Worm (Caenorhabditis elegans): ENCODE results near the gene str-112.

DNA sequence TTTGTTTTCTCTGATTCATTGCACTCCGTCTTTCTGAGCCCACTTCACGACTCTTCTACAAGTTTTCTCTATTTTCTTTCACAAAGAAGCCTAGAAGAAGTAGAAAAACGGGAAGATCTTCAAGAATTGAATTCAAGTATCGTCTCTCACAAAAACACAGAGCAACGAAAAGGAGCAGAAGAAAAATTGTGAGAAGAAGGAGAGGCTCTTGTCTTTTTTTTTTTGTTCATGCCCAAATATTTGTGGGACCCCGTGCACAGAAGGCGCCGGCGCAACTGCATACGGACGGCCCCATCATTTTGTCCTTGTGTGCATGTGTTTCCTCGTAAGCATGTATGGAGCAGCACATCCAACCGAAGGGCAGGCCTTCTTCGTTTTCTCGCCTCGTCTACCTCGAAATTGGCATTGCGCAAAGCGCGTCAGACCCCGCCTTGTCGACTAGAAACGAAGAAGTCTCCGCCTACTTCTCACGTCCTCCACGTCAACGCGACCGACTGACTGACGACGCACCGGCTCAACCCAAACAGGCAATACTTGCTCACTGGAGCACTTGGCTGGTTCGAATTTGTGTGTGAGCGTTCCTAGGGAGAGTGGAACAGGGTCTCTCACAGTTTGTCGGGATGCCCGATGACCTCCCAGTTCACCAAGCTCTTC, 31.6 kb downstream of the str-112 start:
- TF ChIP-seq unc-39 (tag; optimal IDR thresholded peaks at IDR 0.05) (no peak), nhr-11 (tag; optimal IDR thresholded peaks at IDR 0.05) (no peak), C34F6.9 (tag; optimal IDR thresholded peaks at IDR 0.05) (no peak), egl-27 (tag; optimal IDR thresholded peaks at IDR 0.05) (no peak), lin-13 (GFP tag; optimal IDR thresholded peaks at IDR 0.05) (no peak), lin-39 (tag; optimal IDR thresholded peaks at IDR 0.05) (no peak), skn-1 (tag; optimal IDR thresholded peaks at IDR 0.05) (no peak), sma-9 (GFP tag; optimal IDR thresholded peaks at IDR 0.05) (no peak), sma-9 (tag; optimal IDR thresholded peaks at IDR 0.05) (no peak), ceh-16 (tag; optimal IDR thresholded peaks at IDR 0.05) (no peak), nhr-77 (tag; optimal IDR thresholded peaks at IDR 0.05) (no peak)
